Fruit fly (Drosophila melanogaster): ENCODE measurements around the gene Nplp3.

DNA sequence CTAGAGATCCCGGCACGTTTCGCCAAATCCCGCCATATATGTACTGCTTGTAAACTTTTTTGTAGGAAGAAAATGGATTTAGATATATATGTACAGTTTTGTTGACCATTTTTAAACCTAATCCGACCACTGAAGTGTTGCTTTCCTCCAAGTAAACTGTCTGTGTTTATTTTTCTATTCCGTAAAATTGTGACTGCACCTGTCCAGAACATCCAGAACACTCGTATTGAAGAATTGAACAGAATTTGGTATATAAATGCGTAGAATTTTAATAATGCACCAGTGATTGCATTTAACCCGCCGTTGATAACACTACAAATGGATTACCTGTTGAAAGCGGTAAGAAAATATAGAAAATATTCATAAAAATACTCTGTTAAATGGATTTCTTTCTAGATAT is 13.8 kb upstream of the Nplp3 start, which contains the start of gene CG43249:
- TF ChIP-seq EcR (GFP tag; optimal IDR thresholded peaks at IDR 0.05) (no peak), CG14655 (GFP tag; optimal IDR thresholded peaks at IDR 0.05) (no peak), Pif1A (GFP tag; optimal IDR thresholded peaks at IDR 0.05) (no peak), CG8301 (tag; optimal IDR thresholded peaks at IDR 0.05) (no peak), gl (tag; optimal IDR thresholded peaks at IDR 0.05) (no peak), CG9948 (tag; optimal IDR thresholded peaks at IDR 0.05) (no peak), D1 (tag; optimal IDR thresholded peaks at IDR 0.05) (no peak), Snoo (tag; optimal IDR thresholded peaks at IDR 0.05) (no peak), CG13204 (GFP tag; optimal IDR thresholded peaks at IDR 0.05) (no peak), CG12605 (GFP tag; IDR thresholded peaks at IDR 0.05) (no peak), CG32121 (GFP tag; IDR thresholded peaks at IDR 0.05) (no peak), CG4496 (GFP tag; IDR thresholded peaks at IDR 0.05) (no peak)

All from whole organism, pupa.